Fruit fly (Drosophila melanogaster) whole organism, embryonic: ENCODE data around the gene MFS18.

ENCODE experiments used
- Antp ChIP-seq: fragments of 200-800 bp; sonication (Bioruptor generic); optimal IDR thresholded peaks from 3 replicates; lab custom pipeline; 2016; ENCODE audit warnings: missing biosample characterization, missing genetic modification characterization
- CG12071 ChIP-seq: fragments of 200-800 bp; sonication (Bioruptor generic); optimal IDR thresholded peaks from 3 replicates; lab custom pipeline; 2018; ENCODE audit warnings: missing biosample characterization, mild to moderate bottlenecking, missing genetic modification characterization
- CG12236 ChIP-seq: fragments of 200-800 bp; sonication (Bioruptor generic); optimal IDR thresholded peaks from 2 replicates; lab custom pipeline; 2016; ENCODE audit warnings: missing biosample characterization, missing genetic modification characterization
- CG1233 ChIP-seq: fragments of 200-800 bp; sonication (Bioruptor generic); optimal IDR thresholded peaks from 4 replicates; lab custom pipeline; 2018; ENCODE audit warnings: missing biosample characterization, mild to moderate bottlenecking, missing genetic modification characterization
- CG12659 ChIP-seq: fragments of 200-800 bp; sonication (Bioruptor generic); optimal IDR thresholded peaks from 3 replicates; lab custom pipeline; 2017; ENCODE audit warnings: mild to moderate bottlenecking, missing biosample characterization, missing genetic modification reagents, missing genetic modification characterization
- CG13424 ChIP-seq: fragments of 200-800 bp; sonication (Bioruptor generic); optimal IDR thresholded peaks from 2 replicates; lab custom pipeline; 2019; ENCODE audit warnings: missing biosample characterization, mild to moderate bottlenecking, missing genetic modification characterization, moderate library complexity
- CG14965 ChIP-seq: fragments of 200-800 bp; sonication (Bioruptor generic); optimal IDR thresholded peaks from 2 replicates; lab custom pipeline; 2016; ENCODE audit warnings: missing biosample characterization, missing genetic modification characterization, borderline replicate concordance
- CG17361 ChIP-seq: fragments of 200-800 bp; sonication (Bioruptor generic); IDR thresholded peaks from 3 replicates; pipeline ENCODE4 v1.3.6; 2022; ENCODE audit warnings: missing biosample characterization, missing genetic modification characterization
- CG2199 ChIP-seq: fragments of 200-800 bp; sonication (Bioruptor generic); IDR thresholded peaks from 3 replicates; pipeline ENCODE4 v1.3.6; 2022; ENCODE audit warnings: missing biosample characterization, missing genetic modification characterization
- CG2678 ChIP-seq: fragments of 200-800 bp; sonication (Bioruptor generic); optimal IDR thresholded peaks from 3 replicates; lab custom pipeline; 2019; ENCODE audit warnings: missing biosample characterization, mild to moderate bottlenecking, missing genetic modification characterization, moderate library complexity
- CG32767 ChIP-seq: fragments of 200-800 bp; sonication (Bioruptor generic); IDR thresholded peaks from 2 replicates; pipeline ENCODE4 v1.3.6; 2022; ENCODE audit warnings: missing biosample characterization, missing genetic modification characterization
- CG33213 ChIP-seq: fragments of 200-800 bp; sonication (Bioruptor generic); optimal IDR thresholded peaks from 3 replicates; lab custom pipeline; 2016; ENCODE audit warnings: missing biosample characterization, missing genetic modification characterization
- CG33557 ChIP-seq: fragments of 200-800 bp; sonication (Bioruptor generic); optimal IDR thresholded peaks from 2 replicates; lab custom pipeline; 2019; ENCODE audit warnings: missing biosample characterization, mild to moderate bottlenecking, missing genetic modification characterization, moderate library complexity
- CG34422 ChIP-seq: fragments of 200-800 bp; sonication (Bioruptor generic); IDR thresholded peaks from 3 replicates; pipeline ENCODE4 v1.3.6; 2022; ENCODE audit warnings: missing biosample characterization, missing genetic modification characterization
- CG4854 ChIP-seq: fragments of 200-800 bp; sonication (Bioruptor generic); optimal IDR thresholded peaks from 2 replicates; lab custom pipeline; 2016; ENCODE audit warnings: missing biosample characterization, missing genetic modification characterization, inconsistent platforms
- CG5180 ChIP-seq: fragments of 200-800 bp; sonication (Bioruptor generic); optimal IDR thresholded peaks from 3 replicates; lab custom pipeline; 2017; ENCODE audit warnings: missing biosample characterization, missing genetic modification characterization, mild to moderate bottlenecking, moderate library complexity, missing genetic modification reagents
- CG6813 ChIP-seq: fragments of 200-800 bp; sonication (Bioruptor generic); optimal IDR thresholded peaks from 2 replicates; lab custom pipeline; 2017; ENCODE audit warnings: missing biosample characterization, missing genetic modification characterization, mild to moderate bottlenecking, moderate library complexity, missing genetic modification reagents
- CG7357 ChIP-seq: fragments of 200-800 bp; sonication (Bioruptor generic); IDR thresholded peaks from 3 replicates; pipeline ENCODE4 v1.3.6; 2022; ENCODE audit warnings: missing biosample characterization, missing genetic modification characterization
- CG7963 ChIP-seq: fragments of 200-800 bp; sonication (Bioruptor generic); IDR thresholded peaks from 3 replicates; pipeline ENCODE4 v1.3.6; 2022; ENCODE audit warnings: missing biosample characterization, missing genetic modification characterization; ENCODE audit not compliant: partially characterized antibody
- CG8944 ChIP-seq: fragments of 200-800 bp; sonication (Bioruptor generic); optimal IDR thresholded peaks from 3 replicates; lab custom pipeline; 2016; ENCODE audit warnings: missing biosample characterization, missing genetic modification characterization
- CG9876 ChIP-seq: fragments of 200-800 bp; sonication (Bioruptor generic); optimal IDR thresholded peaks from 2 replicates; lab custom pipeline; 2016; ENCODE audit warnings: missing biosample characterization, missing genetic modification characterization
- Chrac-16 ChIP-seq: fragments of 200-800 bp; sonication (Bioruptor generic); optimal IDR thresholded peaks from 3 replicates; lab custom pipeline; 2016; ENCODE audit warnings: missing biosample characterization, missing genetic modification characterization
- Dip3 ChIP-seq: fragments of 200-800 bp; sonication (Bioruptor generic); optimal IDR thresholded peaks from 3 replicates; lab custom pipeline; 2016; ENCODE audit warnings: missing biosample characterization, missing genetic modification characterization
- Max ChIP-seq: fragments of 200-800 bp; sonication (Bioruptor generic); optimal IDR thresholded peaks from 2 replicates; lab custom pipeline; 2016; ENCODE audit warnings: missing biosample characterization, mild to moderate bottlenecking, missing genetic modification characterization
- Meics ChIP-seq: fragments of 200-800 bp; sonication (Bioruptor generic); optimal IDR thresholded peaks from 2 replicates; lab custom pipeline; 2017; ENCODE audit warnings: missing biosample characterization, mild to moderate bottlenecking, missing genetic modification characterization
- Mrtf ChIP-seq: fragments of 200-800 bp; sonication (Bioruptor generic); IDR thresholded peaks from 3 replicates; pipeline ENCODE4 v1.3.6; 2022; ENCODE audit warnings: missing biosample characterization, missing genetic modification characterization
- Six4 ChIP-seq: fragments of 200-800 bp; sonication (Bioruptor generic); optimal IDR thresholded peaks from 2 replicates; lab custom pipeline; 2016; ENCODE audit warnings: missing biosample characterization, missing genetic modification characterization
- Spps ChIP-seq: fragments of 200-800 bp; sonication (Bioruptor generic); optimal IDR thresholded peaks from 2 replicates; lab custom pipeline; 2018; ENCODE audit warnings: missing biosample characterization, mild to moderate bottlenecking, missing genetic modification characterization
- Tbp ChIP-seq: fragments of >200 bp; optimal IDR thresholded peaks from 2 replicates; lab custom pipeline; 2018; ENCODE audit warnings: missing biosample characterization, missing genetic modification characterization
- Usf ChIP-seq: fragments of 200-800 bp; sonication (Bioruptor generic); optimal IDR thresholded peaks from 2 replicates; lab custom pipeline; 2017; ENCODE audit warnings: missing genotype, missing biosample characterization, missing genetic modification characterization
- Vsx1 ChIP-seq: fragments of 200-800 bp; sonication (Bioruptor generic); optimal IDR thresholded peaks from 2 replicates; lab custom pipeline; 2017; ENCODE audit warnings: missing biosample characterization, mild to moderate bottlenecking, missing genetic modification characterization, missing genetic modification reagents
- YL-1 ChIP-seq: fragments of 200-800 bp; sonication (Bioruptor generic); optimal IDR thresholded peaks from 3 replicates; lab custom pipeline; 2017; ENCODE audit warnings: missing biosample characterization, mild to moderate bottlenecking, missing genetic modification characterization
- ab ChIP-seq: fragments of 200-800 bp; sonication (Bioruptor generic); optimal IDR thresholded peaks from 2 replicates; lab custom pipeline; 2016; ENCODE audit warnings: missing biosample characterization, missing genetic modification characterization
- chinmo ChIP-seq: fragments of 200-800 bp; sonication (Bioruptor generic); IDR thresholded peaks from 4 replicates; pipeline ENCODE4 v1.3.6; 2022; ENCODE audit warnings: missing biosample characterization, missing genetic modification characterization; ENCODE audit not compliant: partially characterized antibody
- dysf ChIP-seq: fragments of 200-800 bp; sonication (Bioruptor generic); IDR thresholded peaks from 3 replicates; pipeline ENCODE4 v1.3.6; 2022; ENCODE audit warnings: missing biosample characterization, missing genetic modification characterization
- en ChIP-seq: fragments of 200-800 bp; sonication (Bioruptor generic); optimal IDR thresholded peaks from 2 replicates; lab custom pipeline; 2016; ENCODE audit warnings: missing biosample characterization, missing genetic modification characterization
- eyg ChIP-seq: fragments of 200-800 bp; sonication (Bioruptor generic); optimal IDR thresholded peaks from 3 replicates; lab custom pipeline; 2016; ENCODE audit warnings: missing biosample characterization, missing genetic modification characterization
- fru ChIP-seq: fragments of >200 bp; optimal IDR thresholded peaks from 2 replicates; lab custom pipeline; 2017
- gcm ChIP-seq: fragments of 200-800 bp; sonication (Bioruptor generic); optimal IDR thresholded peaks from 2 replicates; lab custom pipeline; 2019; ENCODE audit warnings: missing biosample characterization, mild to moderate bottlenecking, missing genetic modification characterization, moderate library complexity
- gt ChIP-seq: fragments of 200-800 bp; sonication (Bioruptor generic); IDR thresholded peaks from 2 replicates; pipeline ENCODE4 v1.3.6; 2022; ENCODE audit warnings: missing biosample characterization, missing genetic modification characterization
- lola ChIP-seq, 3 experiments: fragments of >200 bp in 2 of 3; fragments of 200-800 bp in 1 of 3; sonication (Bioruptor generic) in 1 of 3; optimal IDR thresholded peaks; 2 replicates each; lab custom pipeline; 2017 to 2019; ENCODE audit warnings: missing biosample characterization in 3 of 3, missing genetic modification characterization in 3 of 3, mild to moderate bottlenecking in 1 of 3, moderate library complexity in 1 of 3
- otp ChIP-seq: fragments of 200-800 bp; sonication (Bioruptor generic); IDR thresholded peaks from 3 replicates; pipeline ENCODE4, ENCODE4 v1.3.6; 2022; ENCODE audit warnings: missing biosample characterization, missing genetic modification characterization
- sd ChIP-seq: fragments of 200-800 bp; sonication (Bioruptor generic); optimal IDR thresholded peaks from 3 replicates; lab custom pipeline; 2018; ENCODE audit warnings: missing biosample characterization, mild to moderate bottlenecking, missing genetic modification characterization, moderate library complexity
- sens-2 ChIP-seq: fragments of 200-800 bp; sonication (Bioruptor generic); IDR thresholded peaks from 2 replicates; pipeline ENCODE4 v1.3.6; 2022; ENCODE audit warnings: missing biosample characterization, missing genetic modification characterization
- shn ChIP-seq: fragments of 200-800 bp; sonication (Bioruptor generic); optimal IDR thresholded peaks from 3 replicates; lab custom pipeline; 2016; ENCODE audit warnings: missing biosample characterization, missing genetic modification characterization
- sob ChIP-seq: fragments of 200-800 bp; sonication (Bioruptor generic); IDR thresholded peaks from 2 replicates; pipeline ENCODE4 v1.3.6; 2022; ENCODE audit warnings: missing biosample characterization, missing genetic modification characterization
- trh ChIP-seq: fragments of 200-800 bp; sonication (Bioruptor generic); optimal IDR thresholded peaks from 2 replicates; lab custom pipeline; 2016; ENCODE audit warnings: missing biosample characterization, missing genetic modification characterization
- wek ChIP-seq: fragments of 200-800 bp; sonication (Bioruptor generic); optimal IDR thresholded peaks from 3 replicates; lab custom pipeline; 2018; ENCODE audit warnings: missing biosample characterization, mild to moderate bottlenecking, missing genetic modification characterization, moderate library complexity

The MFS18 gene

dm6 chr2L:4458119-4459056 is 10.0 kb upstream of the MFS18 start, which contains the start of gene RpL27A (continued):
- TF ChIP-seq gcm (GFP tag; lab: Kevin White, UChicago) = peak; percentile 71
- TF ChIP-seq CG2199 = 0 out of 3 replicates have a peak, but pooled peaks have one; percentile 37
- TF ChIP-seq CG6813 = peak; percentile 83
- TF ChIP-seq CG1233 (GFP tag; lab: Kevin White, UChicago) = peak; percentile 78
- peak; percentile 68 for TF ChIP-seq sd (tag; lab: Kevin White, UChicago)
- TF ChIP-seq CG34422 = peak; percentile 81; the same call in 2 of the 3 replicates
- peak; percentile 86 for TF ChIP-seq otp (GFP tag; lab: Robert Waterston, UW)
- peak; percentile 61 for TF ChIP-seq CG4854
- peak; percentile 69 for TF ChIP-seq Usf (GFP tag; lab: Kevin White, UChicago)
- TF ChIP-seq CG9876 = peak; percentile 77
- TF ChIP-seq Vsx1 (GFP tag; lab: Kevin White, UChicago) = peak; percentile 74
- peak; percentile 64 for TF ChIP-seq CG12236
- peak; percentile 97 for TF ChIP-seq wek
- peak; percentile 82 for TF ChIP-seq sens-2 (GFP tag; lab: Robert Waterston, UW)
- no peak for TF ChIP-seq Tbp
- no peak for TF ChIP-seq fru
- TF ChIP-seq Mrtf (GFP tag; lab: Robert Waterston, UW) = peak; percentile 43; the same call in 1 of the 3 replicates
- peak; percentile 94 for TF ChIP-seq CG7357 (GFP tag; lab: Robert Waterston, UW)
- TF ChIP-seq CG14965 (GFP tag; lab: Kevin White, UChicago) = no peak
- peak; percentile 75 for TF ChIP-seq Max
- peak; percentile 58 for TF ChIP-seq CG8944 (GFP tag; lab: Kevin White, UChicago)
- peak; percentile 29 for TF ChIP-seq Spps (tag; lab: Kevin White, UChicago)
- peak; percentile 63 for TF ChIP-seq CG13424
- peak; percentile 32 for TF ChIP-seq Chrac-16
- peak; percentile 92 for TF ChIP-seq CG12659 (GFP tag; lab: Kevin White, UChicago)
- peak; percentile 68 for TF ChIP-seq CG2678 (tag; lab: Kevin White, UChicago)
- no peak for TF ChIP-seq CG7963 (GFP tag; lab: Robert Waterston, UW)
- peak; percentile 83 for TF ChIP-seq sob (GFP tag; lab: Robert Waterston, UW)
- TF ChIP-seq CG12071 = peak; percentile 91
- TF ChIP-seq CG33213 (GFP tag; lab: Kevin White, UChicago) = peak; percentile 85
- peak; percentile 84 for TF ChIP-seq CG17361
- peak; percentile 55 for TF ChIP-seq CG5180 (GFP tag; lab: Kevin White, UChicago)
- TF ChIP-seq eyg = peak; percentile 55
- 0 out of 4 replicates have a peak, but pooled peaks have one; percentile 44 for TF ChIP-seq chinmo (GFP tag; lab: Robert Waterston, UW)
- peak; percentile 87 for TF ChIP-seq Meics (GFP tag; lab: Kevin White, UChicago)
- peak; percentile 78 for TF ChIP-seq dysf (GFP tag; lab: Robert Waterston, UW)
- TF ChIP-seq Antp (GFP tag; lab: Kevin White, UChicago) = peak; percentile 49
- TF ChIP-seq en (GFP tag; lab: Kevin White, UChicago) = peak; percentile 42
- no peak for TF ChIP-seq ab (GFP tag; lab: Kevin White, UChicago)
- peak; percentile 74 for TF ChIP-seq CG33557 (GFP tag; lab: Kevin White, UChicago)
- peak; percentile 64 for TF ChIP-seq shn (GFP tag; lab: Kevin White, UChicago)
- TF ChIP-seq trh (GFP tag; lab: Kevin White, UChicago) = peak; percentile 75
- TF ChIP-seq Six4 (GFP tag; lab: Kevin White, UChicago) = peak; percentile 43
- TF ChIP-seq gt (GFP tag; lab: Robert Waterston, UW) = peak; percentile 34; the same call in 1 of the 2 replicates
- peak; percentile 99 for TF ChIP-seq YL-1 (GFP tag; lab: Kevin White, UChicago)
- TF ChIP-seq Dip3 = peak; percentile 57
- no peak for TF ChIP-seq CG32767
- TF ChIP-seq lola (GFP tag; optimal IDR thresholded peaks at IDR 0.05; lab: Kevin White, UChicago) = peak in 1 of 3 experiments; percentile 70
